In genomic region chr3L:10690904-10691408, dm6 we compare ENCODE assay signal across 1 fruit fly cellular context.
A peak's percentile ranks its signal among the peaks of the same experiment; 100 is the strongest.
TF ChIP-seq lines count a peak whose summit lies in the region.

CG11811 (plus strand) TSS chr3L:10691024.

TF ChIP-seq in whole organism, embryonic, 481 proteins besides CTCF, POLR2A, EP300 and RAD21 (continued from another document and continues in another):
- no peak for TF ChIP-seq usp (GFP tag; optimal IDR thresholded peaks at IDR 0.05; lab: Kevin White, UChicago)
- no peak for TF ChIP-seq Camta (GFP tag; optimal IDR thresholded peaks at IDR 0.05; lab: Kevin White, UChicago)
- no peak for TF ChIP-seq CG6813 (GFP tag; optimal IDR thresholded peaks at IDR 0.05; lab: Kevin White, UChicago)
- TF ChIP-seq toy (GFP tag; IDR thresholded peaks at IDR 0.05; lab: Robert Waterston, UW), result no peak
- TF ChIP-seq CG3281 (GFP tag; optimal IDR thresholded peaks at IDR 0.05; lab: Kevin White, UChicago), result peak; percentile 27
- TF ChIP-seq CG32532 (GFP tag; IDR thresholded peaks at IDR 0.05; lab: Robert Waterston, UW), result 0 out of 2 replicates have a peak, but pooled peaks have one; percentile 36
- TF ChIP-seq CG5245 (GFP tag; optimal IDR thresholded peaks at IDR 0.05; lab: Kevin White, UChicago), result no peak
- no peak for TF ChIP-seq run (tag; optimal IDR thresholded peaks at IDR 0.05; lab: Kevin White, UChicago)
- TF ChIP-seq CG3065 (GFP tag; optimal IDR thresholded peaks at IDR 0.05; lab: Kevin White, UChicago), result peak; percentile 93
- no peak for TF ChIP-seq abd-A (tag; optimal IDR thresholded peaks at IDR 0.05; lab: Kevin White, UChicago)
- TF ChIP-seq CG12219 (GFP tag; optimal IDR thresholded peaks at IDR 0.05; lab: Kevin White, UChicago), result no peak
- no peak for TF ChIP-seq Mrtf (GFP tag; IDR thresholded peaks at IDR 0.05; lab: Robert Waterston, UW)
- TF ChIP-seq CG12659 (GFP tag; optimal IDR thresholded peaks at IDR 0.05; lab: Kevin White, UChicago), result peak; percentile 65
- no peak for TF ChIP-seq gsb-n (tag; optimal IDR thresholded peaks at IDR 0.05; lab: Kevin White, UChicago)
- peak; percentile 81 for TF ChIP-seq Dll (GFP tag; IDR thresholded peaks at IDR 0.05; lab: Robert Waterston, UW; ENCODE audit: partially characterized antibody)
- TF ChIP-seq mirr (GFP tag; optimal IDR thresholded peaks at IDR 0.05; lab: Kevin White, UChicago), result no peak
- no peak for TF ChIP-seq emc (GFP tag; optimal IDR thresholded peaks at IDR 0.05; lab: Kevin White, UChicago)
- TF ChIP-seq ind (GFP tag; optimal IDR thresholded peaks at IDR 0.05; lab: Kevin White, UChicago), result no peak
- TF ChIP-seq vvl (GFP tag; IDR thresholded peaks at IDR 0.05; lab: Robert Waterston, UW), result 0 out of 2 replicates have a peak, but pooled peaks have one; percentile 20
- no peak for TF ChIP-seq Atf3 (GFP tag; optimal IDR thresholded peaks at IDR 0.05; lab: Kevin White, UChicago)
- TF ChIP-seq fd96Cb (tag; optimal IDR thresholded peaks at IDR 0.05; lab: Kevin White, UChicago), result no peak
- no peak for TF ChIP-seq CG30403 (GFP tag; optimal IDR thresholded peaks at IDR 0.05; lab: Kevin White, UChicago)
- no peak for TF ChIP-seq sisA (GFP tag; IDR thresholded peaks at IDR 0.05; lab: Robert Waterston, UW)
- no peak for TF ChIP-seq D (optimal IDR thresholded peaks at IDR 0.05; lab: Kevin White, UChicago)
- TF ChIP-seq D (GFP tag; optimal IDR thresholded peaks at IDR 0.05; lab: Kevin White, UChicago), result no peak
- TF ChIP-seq Ets97D (GFP tag; optimal IDR thresholded peaks at IDR 0.05; lab: Kevin White, UChicago), result peak; percentile 19
- TF ChIP-seq jigr1 (GFP tag; IDR thresholded peaks at IDR 0.05; lab: Robert Waterston, UW), result no peak; the same call in 2 of the 3 replicates
- peak; percentile 80 for TF ChIP-seq unc-4 (GFP tag; IDR thresholded peaks at IDR 0.05; lab: Robert Waterston, UW; ENCODE audit: partially characterized antibody)
- no peak for TF ChIP-seq klu (GFP tag; IDR thresholded peaks at IDR 0.05; lab: Robert Waterston, UW)
- no peak for TF ChIP-seq Lpt (GFP tag; optimal IDR thresholded peaks at IDR 0.05; lab: Kevin White, UChicago)
- TF ChIP-seq sob (GFP tag; IDR thresholded peaks at IDR 0.05; lab: Robert Waterston, UW), result no peak
- TF ChIP-seq CG12942 (GFP tag; optimal IDR thresholded peaks at IDR 0.05; lab: Kevin White, UChicago), result no peak
- no peak for TF ChIP-seq pita (GFP tag; optimal IDR thresholded peaks at IDR 0.05; lab: Kevin White, UChicago)
- TF ChIP-seq Dad (GFP tag; optimal IDR thresholded peaks at IDR 0.05; lab: Kevin White, UChicago), result no peak
- no peak for TF ChIP-seq CG3726 (GFP tag; IDR thresholded peaks at IDR 0.05; lab: Robert Waterston, UW)
- TF ChIP-seq CG13287 (GFP tag; IDR thresholded peaks at IDR 0.05; lab: Robert Waterston, UW; ENCODE audit: partially characterized antibody), result peak; percentile 89
- no peak for TF ChIP-seq ap (GFP tag; IDR thresholded peaks at IDR 0.05; lab: Robert Waterston, UW)
- TF ChIP-seq knrl (GFP tag; IDR thresholded peaks at IDR 0.05; lab: Robert Waterston, UW; ENCODE audit: partially characterized antibody), result peak; percentile 76
- no peak for TF ChIP-seq gcm (GFP tag; optimal IDR thresholded peaks at IDR 0.05; lab: Kevin White, UChicago)
- no peak for TF ChIP-seq CG2199 (GFP tag; IDR thresholded peaks at IDR 0.05; lab: Robert Waterston, UW)
- TF ChIP-seq Taf1 (GFP tag; IDR thresholded peaks at IDR 0.05; lab: Robert Waterston, UW), result no peak
- no peak for TF ChIP-seq seq (GFP tag; IDR thresholded peaks at IDR 0.05; lab: Robert Waterston, UW)
- peak; percentile 83 for TF ChIP-seq bbx (GFP tag; IDR thresholded peaks at IDR 0.05; lab: Robert Waterston, UW; ENCODE audit: partially characterized antibody)
- TF ChIP-seq E2f1 (GFP tag; IDR thresholded peaks at IDR 0.05; lab: Robert Waterston, UW), result no peak
- no peak for TF ChIP-seq CkIIα-i1 (GFP tag; IDR thresholded peaks at IDR 0.05; lab: Robert Waterston, UW)
- TF ChIP-seq tap (tag; optimal IDR thresholded peaks at IDR 0.05; lab: Kevin White, UChicago), result no peak
- TF ChIP-seq trem (tag; optimal IDR thresholded peaks at IDR 0.05; lab: Kevin White, UChicago), result peak; percentile 46
- peak; percentile 41; the same call in 1 of the 3 replicates for TF ChIP-seq CG34422 (GFP tag; IDR thresholded peaks at IDR 0.05; lab: Robert Waterston, UW)
- TF ChIP-seq br (optimal IDR thresholded peaks at IDR 0.05; lab: Kevin White, UChicago), result no peak
- TF ChIP-seq sens (GFP tag; lab: Kevin White, UChicago), result peak; percentile 5
- TF ChIP-seq dysf (GFP tag; IDR thresholded peaks at IDR 0.05; lab: Robert Waterston, UW), result no peak
- TF ChIP-seq fru (optimal IDR thresholded peaks at IDR 0.05; lab: Kevin White, UChicago), result no peak
- TF ChIP-seq CG7372 (GFP tag; IDR thresholded peaks at IDR 0.05; lab: Robert Waterston, UW), result no peak
- TF ChIP-seq CG17385 (GFP tag; optimal IDR thresholded peaks at IDR 0.05; lab: Kevin White, UChicago), result no peak
- no peak for TF ChIP-seq crc (GFP tag; optimal IDR thresholded peaks at IDR 0.05; lab: Kevin White, UChicago)
- TF ChIP-seq Dp (GFP tag; optimal IDR thresholded peaks at IDR 0.05; lab: Kevin White, UChicago), result peak; percentile 63
- peak; percentile 77 for TF ChIP-seq YL-1 (GFP tag; optimal IDR thresholded peaks at IDR 0.05; lab: Kevin White, UChicago)
- TF ChIP-seq CG17829 (tag; optimal IDR thresholded peaks at IDR 0.05; lab: Kevin White, UChicago), result peak; percentile 21
- TF ChIP-seq tup (GFP tag; optimal IDR thresholded peaks at IDR 0.05; lab: Kevin White, UChicago), result no peak
- TF ChIP-seq Eip74EF (GFP tag; optimal IDR thresholded peaks at IDR 0.05; lab: Kevin White, UChicago), result no peak
- TF ChIP-seq MBD-R2 (GFP tag; IDR thresholded peaks at IDR 0.05; lab: Robert Waterston, UW), result peak; percentile 71
- TF ChIP-seq Med (GFP tag; lab: Kevin White, UChicago), result peak; percentile 89
- no peak for TF ChIP-seq Sin3A (optimal IDR thresholded peaks at IDR 0.05; lab: Kevin White, UChicago)
- TF ChIP-seq HLH4C (GFP tag; IDR thresholded peaks at IDR 0.05; lab: Robert Waterston, UW; ENCODE audit: partially characterized antibody), result peak; percentile 75
- no peak for TF ChIP-seq lbe (GFP tag; optimal IDR thresholded peaks at IDR 0.05; lab: Kevin White, UChicago)
- TF ChIP-seq zen2 (GFP tag; IDR thresholded peaks at IDR 0.05; lab: Robert Waterston, UW; ENCODE audit: partially characterized antibody), result peak; percentile 64; the same call in 1 of the 3 replicates
- TF ChIP-seq lab (GFP tag; optimal IDR thresholded peaks at IDR 0.05; lab: Kevin White, UChicago), result peak; percentile 7
- TF ChIP-seq CG6854 (GFP tag; optimal IDR thresholded peaks at IDR 0.05; lab: Kevin White, UChicago), result no peak
- TF ChIP-seq Usf (GFP tag; optimal IDR thresholded peaks at IDR 0.05; lab: Kevin White, UChicago), result no peak
- no peak; the same call in 1 of the 2 replicates for TF ChIP-seq Drgx (GFP tag; IDR thresholded peaks at IDR 0.05; lab: Robert Waterston, UW)
- no peak for TF ChIP-seq NC2β (GFP tag; optimal IDR thresholded peaks at IDR 0.05; lab: Kevin White, UChicago)
- peak in 1 of 2 experiments; percentile 16 for TF ChIP-seq Hr51 (GFP tag; optimal IDR thresholded peaks at IDR 0.05; lab: Kevin White, UChicago)
- TF ChIP-seq Chrac-16 (GFP tag; optimal IDR thresholded peaks at IDR 0.05; lab: Kevin White, UChicago), result no peak
- no peak for TF ChIP-seq CG32767 (GFP tag; IDR thresholded peaks at IDR 0.05; lab: Robert Waterston, UW)
- peak; percentile 29 for TF ChIP-seq Lhr (GFP tag; optimal IDR thresholded peaks at IDR 0.05; lab: Kevin White, UChicago)
- TF ChIP-seq CG12391 (tag; optimal IDR thresholded peaks at IDR 0.05; lab: Kevin White, UChicago), result peak; percentile 10
- peak; percentile 86 for TF ChIP-seq CG12769 (tag; optimal IDR thresholded peaks at IDR 0.05; lab: Kevin White, UChicago)
- no peak for TF ChIP-seq CG4328 (GFP tag; optimal IDR thresholded peaks at IDR 0.05; lab: Kevin White, UChicago)
- TF ChIP-seq Dref (GFP tag; IDR thresholded peaks at IDR 0.05; lab: Robert Waterston, UW), result peak; percentile 93
- peak; percentile 67 for TF ChIP-seq ftz-f1 (GFP tag; optimal IDR thresholded peaks at IDR 0.05; lab: Kevin White, UChicago)
- no peak for TF ChIP-seq CG18764 (GFP tag; optimal IDR thresholded peaks at IDR 0.05; lab: Kevin White, UChicago)
- peak; percentile 17 for TF ChIP-seq CoRest (tag; optimal IDR thresholded peaks at IDR 0.05; lab: Kevin White, UChicago)
- TF ChIP-seq CG9932 (GFP tag; IDR thresholded peaks at IDR 0.05; lab: Robert Waterston, UW), result peak; percentile 51; the same call in 1 of the 2 replicates
- TF ChIP-seq CG11723 (GFP tag; optimal IDR thresholded peaks at IDR 0.05; lab: Kevin White, UChicago), result no peak
- no peak for TF ChIP-seq CG10654 (GFP tag; optimal IDR thresholded peaks at IDR 0.05; lab: Kevin White, UChicago)
- TF ChIP-seq NK7.1 (GFP tag; optimal IDR thresholded peaks at IDR 0.05; lab: Kevin White, UChicago), result no peak
- no peak for TF ChIP-seq CG3407 (GFP tag; optimal IDR thresholded peaks at IDR 0.05; lab: Kevin White, UChicago)
- TF ChIP-seq hb (GFP tag; IDR thresholded peaks at IDR 0.05; lab: Robert Waterston, UW; ENCODE audit: partially characterized antibody), result peak; percentile 49; the same call in 1 of the 3 replicates
- TF ChIP-seq CG10147 (GFP tag; optimal IDR thresholded peaks at IDR 0.05; lab: Kevin White, UChicago), result no peak
- TF ChIP-seq CG31224 (GFP tag; IDR thresholded peaks at IDR 0.05; lab: Robert Waterston, UW), result peak; percentile 93
- peak; percentile 18 for TF ChIP-seq CG4617 (GFP tag; optimal IDR thresholded peaks at IDR 0.05; lab: Kevin White, UChicago; ENCODE audit: borderline replicate concordance)
- no peak for TF ChIP-seq Fer1 (GFP tag; optimal IDR thresholded peaks at IDR 0.05; lab: Kevin White, UChicago)
- TF ChIP-seq CG18476 (GFP tag; optimal IDR thresholded peaks at IDR 0.05; lab: Kevin White, UChicago), result no peak
- TF ChIP-seq caup (GFP tag; optimal IDR thresholded peaks at IDR 0.05; lab: Kevin White, UChicago; ENCODE audit: severe bottlenecking), result peak; percentile 17
- TF ChIP-seq shn (GFP tag; optimal IDR thresholded peaks at IDR 0.05; lab: Kevin White, UChicago), result peak; percentile 22
- peak; percentile 93 for TF ChIP-seq stwl (tag; optimal IDR thresholded peaks at IDR 0.05; lab: Kevin White, UChicago)
- TF ChIP-seq Meics (GFP tag; optimal IDR thresholded peaks at IDR 0.05; lab: Kevin White, UChicago), result no peak
- TF ChIP-seq CG8281 (tag; optimal IDR thresholded peaks at IDR 0.05; lab: Kevin White, UChicago), result no peak
- TF ChIP-seq CG10543 (GFP tag; optimal IDR thresholded peaks at IDR 0.05; lab: Kevin White, UChicago), result peak; percentile 22
- no peak; the same call in 1 of the 2 replicates for TF ChIP-seq CG14014 (GFP tag; IDR thresholded peaks at IDR 0.05; lab: Robert Waterston, UW)
- TF ChIP-seq ERR (GFP tag; optimal IDR thresholded peaks at IDR 0.05; lab: Kevin White, UChicago), result no peak
- peak; percentile 57 for TF ChIP-seq dm (GFP tag; optimal IDR thresholded peaks at IDR 0.05; lab: Kevin White, UChicago)
- no peak for TF ChIP-seq Abd-B (GFP tag; optimal IDR thresholded peaks at IDR 0.05; lab: Kevin White, UChicago)
- peak; percentile 32 for TF ChIP-seq CG4854 (GFP tag; optimal IDR thresholded peaks at IDR 0.05; lab: Kevin White, UChicago)
- no peak for TF ChIP-seq CG5953 (GFP tag; IDR thresholded peaks at IDR 0.05; lab: Robert Waterston, UW)
- peak; percentile 46 for TF ChIP-seq B-H2 (GFP tag; optimal IDR thresholded peaks at IDR 0.05; lab: Kevin White, UChicago)
- no peak for TF ChIP-seq unpg (GFP tag; optimal IDR thresholded peaks at IDR 0.05; lab: Kevin White, UChicago)
- TF ChIP-seq gfzf (GFP tag; optimal IDR thresholded peaks at IDR 0.05; lab: Kevin White, UChicago), result no peak
- peak; percentile 26 for TF ChIP-seq CG18599 (GFP tag; optimal IDR thresholded peaks at IDR 0.05; lab: Kevin White, UChicago)
- TF ChIP-seq her (GFP tag; optimal IDR thresholded peaks at IDR 0.05; lab: Kevin White, UChicago), result peak; percentile 15
- no peak for TF ChIP-seq CG10462 (GFP tag; optimal IDR thresholded peaks at IDR 0.05; lab: Kevin White, UChicago)
- no peak for TF ChIP-seq dmrt99B (tag; optimal IDR thresholded peaks at IDR 0.05; lab: Kevin White, UChicago)
- TF ChIP-seq fd3F (GFP tag; optimal IDR thresholded peaks at IDR 0.05; lab: Kevin White, UChicago), result no peak
- peak; percentile 67; the same call in 1 of the 2 replicates for TF ChIP-seq hbn (GFP tag; IDR thresholded peaks at IDR 0.05; lab: Robert Waterston, UW; ENCODE audit: partially characterized antibody)
- TF ChIP-seq gro (GFP tag; optimal IDR thresholded peaks at IDR 0.05; lab: Kevin White, UChicago), result peak; percentile 16
- TF ChIP-seq Aef1 (GFP tag; IDR thresholded peaks at IDR 0.05; lab: Robert Waterston, UW), result no peak; the same call in 2 of the 3 replicates
- TF ChIP-seq CG13894 (tag; optimal IDR thresholded peaks at IDR 0.05; lab: Kevin White, UChicago), result peak; percentile 69
- TF ChIP-seq Opbp (GFP tag; IDR thresholded peaks at IDR 0.05; lab: Robert Waterston, UW; ENCODE audit: partially characterized antibody), result peak; percentile 91
- TF ChIP-seq CG4707 (GFP tag; optimal IDR thresholded peaks at IDR 0.05; lab: Kevin White, UChicago), result no peak
- no peak for TF ChIP-seq Fer2 (tag; optimal IDR thresholded peaks at IDR 0.05; lab: Kevin White, UChicago)
- no peak for TF ChIP-seq eyg (GFP tag; optimal IDR thresholded peaks at IDR 0.05; lab: Kevin White, UChicago)
- peak; percentile 28; the same call in 1 of the 3 replicates for TF ChIP-seq Dbx (GFP tag; IDR thresholded peaks at IDR 0.05; lab: Robert Waterston, UW)
- 0 out of 2 replicates have a peak, but pooled peaks have one; percentile 45 for TF ChIP-seq rib (GFP tag; IDR thresholded peaks at IDR 0.05; lab: Robert Waterston, UW)
- no peak for TF ChIP-seq Dfd (GFP tag; optimal IDR thresholded peaks at IDR 0.05; lab: Kevin White, UChicago)
- TF ChIP-seq dimm (GFP tag; IDR thresholded peaks at IDR 0.05; lab: Robert Waterston, UW), result no peak
- TF ChIP-seq cad (GFP tag; optimal IDR thresholded peaks at IDR 0.05; lab: Kevin White, UChicago), result no peak
- no peak for TF ChIP-seq ems (GFP tag; optimal IDR thresholded peaks at IDR 0.05; lab: Kevin White, UChicago)
- no peak for TF ChIP-seq bowl (GFP tag; IDR thresholded peaks at IDR 0.05; lab: Robert Waterston, UW)
- no peak for TF ChIP-seq Sox100B (GFP tag; optimal IDR thresholded peaks at IDR 0.05; lab: Kevin White, UChicago)
- no peak for TF ChIP-seq CG17359 (tag; optimal IDR thresholded peaks at IDR 0.05; lab: Kevin White, UChicago)
- TF ChIP-seq pfk (GFP tag; optimal IDR thresholded peaks at IDR 0.05; lab: Kevin White, UChicago), result no peak
- no peak for TF ChIP-seq pho (GFP tag; optimal IDR thresholded peaks at IDR 0.05; lab: Kevin White, UChicago)
- TF ChIP-seq tna (GFP tag; IDR thresholded peaks at IDR 0.05; lab: Robert Waterston, UW; ENCODE audit: partially characterized antibody), result peak; percentile 76
- TF ChIP-seq fu2 (GFP tag; optimal IDR thresholded peaks at IDR 0.05; lab: Kevin White, UChicago), result peak; percentile 2
